Worm (Caenorhabditis elegans): Measurements from ENCODE around the gene scl-27.

DNA sequence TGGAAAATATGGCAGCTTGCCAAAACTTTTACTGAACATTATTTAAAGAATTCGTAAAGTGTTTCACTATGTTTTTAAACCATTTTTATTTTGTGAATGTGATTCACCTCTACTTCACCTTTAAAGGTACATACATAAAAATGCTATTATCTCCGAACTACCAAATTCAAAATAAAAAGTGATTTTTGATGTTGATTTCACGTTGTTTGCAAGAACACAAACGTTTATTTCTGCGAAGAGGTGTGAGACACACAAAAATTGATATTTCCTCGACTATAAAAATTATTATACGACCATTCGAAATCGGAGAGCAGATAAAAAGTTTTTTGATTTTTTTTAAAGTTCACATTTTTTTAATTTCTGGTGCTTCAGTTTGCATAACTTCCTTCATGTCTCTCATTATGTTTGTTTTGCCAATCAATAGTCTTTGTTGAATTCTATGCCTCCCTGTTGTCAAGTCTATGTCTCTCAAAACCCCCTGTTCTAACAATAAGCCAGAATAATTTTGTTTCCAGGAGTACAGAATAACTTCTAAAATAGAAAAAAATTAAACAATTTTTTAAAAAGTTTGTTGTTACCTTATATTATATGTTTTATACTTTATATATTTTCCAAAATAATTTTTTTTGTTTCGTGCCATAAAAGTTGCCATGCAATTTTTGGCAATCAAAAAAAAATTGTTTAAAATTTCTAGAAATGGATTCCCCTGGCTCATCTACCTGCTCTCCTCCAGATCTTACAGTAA lies 51.1 kb downstream of the scl-27 start, which contains the start of gene nhr-123:
- TF ChIP-seq ama-1 (optimal IDR thresholded peaks at IDR 0.05), result no peak
- TF ChIP-seq flt-1 (GFP tag; IDR thresholded peaks at IDR 0.05), result no peak
- no peak for TF ChIP-seq sea-1 (GFP tag; conservative IDR thresholded peaks at IDR 0.05)
- no peak for TF ChIP-seq F13C5.2 (tag; optimal IDR thresholded peaks at IDR 0.05)
- TF ChIP-seq hmbx-1 (tag; optimal IDR thresholded peaks at IDR 0.05), result no peak
- no peak for TF ChIP-seq hmg-4 (GFP tag; optimal IDR thresholded peaks at IDR 0.05)
- TF ChIP-seq ceh-13 (GFP tag; optimal IDR thresholded peaks at IDR 0.05), result no peak
- no peak for TF ChIP-seq ets-7 (tag; optimal IDR thresholded peaks at IDR 0.05)
- no peak for TF ChIP-seq tra-4 (tag; optimal IDR thresholded peaks at IDR 0.05)
- TF ChIP-seq ceh-36 (tag; optimal IDR thresholded peaks at IDR 0.05), result no peak

All from whole organism, early embryonic.